Fruit fly (Drosophila melanogaster) whole organism, prepupa: ENCODE data around the gene scf.

ENCODE experiments used
- Blimp-1 ChIP-seq: fragments of 200-800 bp; sonication (Bioruptor generic); optimal IDR thresholded peaks from 3 replicates; lab custom pipeline; 2017; ENCODE audit warnings: missing biosample characterization, missing genetic modification characterization, mild to moderate bottlenecking, moderate library complexity, missing genetic modification reagents
- CG11294 ChIP-seq: fragments of 200-800 bp; sonication (Bioruptor generic); IDR thresholded peaks from 2 replicates; pipeline ENCODE4 v1.3.6; 2022; ENCODE audit warnings: missing biosample characterization, missing genetic modification characterization
- CG11762 ChIP-seq: fragments of 200-800 bp; sonication (Bioruptor generic); optimal IDR thresholded peaks from 3 replicates; lab custom pipeline; 2016; ENCODE audit warnings: missing biosample characterization, missing genetic modification characterization; ENCODE audit not compliant: insufficient read depth
- CG11902 ChIP-seq: fragments of 200-800 bp; sonication (Bioruptor generic); optimal IDR thresholded peaks from 3 replicates; lab custom pipeline; 2016; ENCODE audit warnings: missing biosample characterization, missing genetic modification characterization
- CG15336 ChIP-seq: fragments of 200-800 bp; sonication (Bioruptor generic); IDR thresholded peaks from 2 replicates; pipeline ENCODE4 v1.3.6; 2022; ENCODE audit warnings: missing biosample characterization, missing genetic modification characterization
- CG1621 ChIP-seq: fragments of 200-800 bp; sonication (Bioruptor generic); optimal IDR thresholded peaks from 3 replicates; lab custom pipeline; 2018; ENCODE audit warnings: missing biosample characterization, mild to moderate bottlenecking, missing genetic modification characterization
- CG16779 ChIP-seq: fragments of 200-800 bp; sonication (Bioruptor generic); optimal IDR thresholded peaks from 3 replicates; lab custom pipeline; 2017; ENCODE audit warnings: missing biosample characterization, mild to moderate bottlenecking, missing genetic modification characterization
- CG3032 ChIP-seq: fragments of 200-800 bp; optimal IDR thresholded peaks from 2 replicates; lab custom pipeline; 2019; ENCODE audit warnings: missing biosample characterization, mild to moderate bottlenecking, missing genetic modification characterization, moderate library complexity
- CG31627 ChIP-seq: fragments of 200-800 bp; sonication (Bioruptor generic); optimal IDR thresholded peaks from 3 replicates; lab custom pipeline; 2016; ENCODE audit warnings: missing biosample characterization, missing genetic modification characterization
- CG34406 ChIP-seq: fragments of 200-800 bp; sonication (Bioruptor generic); optimal IDR thresholded peaks from 3 replicates; lab custom pipeline; 2016; ENCODE audit warnings: missing biosample characterization, missing genetic modification characterization
- CG4318 ChIP-seq: fragments of 200-800 bp; sonication (Bioruptor generic); optimal IDR thresholded peaks from 3 replicates; lab custom pipeline; 2017; ENCODE audit warnings: missing biosample characterization, mild to moderate bottlenecking, missing genetic modification characterization
- CG6163 ChIP-seq: fragments of 200-800 bp; sonication (Bioruptor generic); IDR thresholded peaks from 3 replicates; pipeline ENCODE4 v1.3.6; 2022; ENCODE audit warnings: missing biosample characterization, missing genetic modification characterization
- CG6276 ChIP-seq: fragments of 200-800 bp; sonication (Bioruptor generic); optimal IDR thresholded peaks from 2 replicates; lab custom pipeline; 2017; ENCODE audit warnings: missing biosample characterization, mild to moderate bottlenecking, missing genetic modification characterization
- CG6792 ChIP-seq: fragments of 200-800 bp; sonication (Bioruptor generic); optimal IDR thresholded peaks from 3 replicates; lab custom pipeline; 2016; ENCODE audit warnings: missing biosample characterization, missing genetic modification characterization
- CG6808 ChIP-seq: fragments of 200-800 bp; sonication (Bioruptor generic); optimal IDR thresholded peaks from 3 replicates; lab custom pipeline; 2017; ENCODE audit warnings: missing biosample characterization, missing genetic modification characterization, mild to moderate bottlenecking, moderate library complexity, missing genetic modification reagents
- CG6854 ChIP-seq: fragments of 200-800 bp; sonication (Bioruptor generic); optimal IDR thresholded peaks from 2 replicates; lab custom pipeline; 2017; ENCODE audit warnings: missing biosample characterization, mild to moderate bottlenecking, missing genetic modification characterization
- CG8119 ChIP-seq: fragments of 200-800 bp; sonication (Bioruptor generic); IDR thresholded peaks from 3 replicates; pipeline ENCODE4 v1.3.6; 2022; ENCODE audit warnings: missing biosample characterization, missing genetic modification characterization
- CG8319 ChIP-seq: fragments of 200-800 bp; sonication (Bioruptor generic); optimal IDR thresholded peaks from 3 replicates; lab custom pipeline; 2016; ENCODE audit warnings: missing biosample characterization, missing genetic modification characterization
- CG8632 ChIP-seq: fragments of 200-800 bp; sonication (Bioruptor generic); optimal IDR thresholded peaks from 3 replicates; lab custom pipeline; 2016; ENCODE audit warnings: missing biosample characterization, missing genetic modification characterization
- Ets21C ChIP-seq: fragments of 200-800 bp; sonication (Bioruptor generic); optimal IDR thresholded peaks from 3 replicates; lab custom pipeline; 2016; ENCODE audit warnings: missing biosample characterization, missing genetic modification characterization
- Ets96B ChIP-seq: fragments of 200-800 bp; optimal IDR thresholded peaks from 2 replicates; lab custom pipeline; 2019; ENCODE audit warnings: missing biosample characterization, mild to moderate bottlenecking, missing genetic modification characterization, moderate library complexity
- Gug ChIP-seq: fragments of 200-800 bp; sonication (Bioruptor generic); IDR thresholded peaks from 2 replicates; pipeline ENCODE4 v1.3.6; 2022; ENCODE audit warnings: missing biosample characterization, missing genetic modification characterization
- Hr38 ChIP-seq: sonication (Bioruptor generic); optimal IDR thresholded peaks from 2 replicates; lab custom pipeline; 2016; ENCODE audit warnings: missing biosample characterization, missing genetic modification characterization
- Hr4 ChIP-seq: fragments of 200-800 bp; sonication (Bioruptor generic); optimal IDR thresholded peaks from 3 replicates; lab custom pipeline; 2016; ENCODE audit warnings: missing biosample characterization, missing genetic modification characterization
- Lpt ChIP-seq: fragments of 200-800 bp; sonication (Bioruptor generic); optimal IDR thresholded peaks from 3 replicates; lab custom pipeline; 2016; ENCODE audit warnings: missing biosample characterization, missing genetic modification characterization
- Sox102F ChIP-seq: fragments of 200-800 bp; sonication (Bioruptor generic); optimal IDR thresholded peaks from 2 replicates; lab custom pipeline; 2016; ENCODE audit warnings: missing biosample characterization, mild to moderate bottlenecking, missing genetic modification characterization
- Sox14 ChIP-seq: fragments of 200-800 bp; sonication (Bioruptor generic); optimal IDR thresholded peaks from 3 replicates; lab custom pipeline; 2016; ENCODE audit warnings: missing biosample characterization, missing genetic modification characterization
- Sox15 ChIP-seq: fragments of 200-800 bp; sonication (Bioruptor generic); optimal IDR thresholded peaks from 3 replicates; lab custom pipeline; 2016; ENCODE audit warnings: missing biosample characterization, missing genetic modification characterization
- achi ChIP-seq: fragments of 200-800 bp; sonication (Bioruptor generic); optimal IDR thresholded peaks from 3 replicates; lab custom pipeline; 2016; ENCODE audit warnings: missing biosample characterization, missing genetic modification characterization
- acj6 ChIP-seq: fragments of 200-800 bp; sonication (Bioruptor generic); optimal IDR thresholded peaks from 3 replicates; lab custom pipeline; 2016; ENCODE audit warnings: missing biosample characterization, missing genetic modification characterization
- dac ChIP-seq: fragments of 200-800 bp; sonication (Bioruptor generic); optimal IDR thresholded peaks from 2 replicates; lab custom pipeline; 2017; ENCODE audit warnings: missing biosample characterization, mild to moderate bottlenecking, missing genetic modification characterization
- eg ChIP-seq: fragments of 200-800 bp; sonication (Bioruptor generic); IDR thresholded peaks from 3 replicates; pipeline ENCODE4 v1.3.6; 2022; ENCODE audit warnings: missing biosample characterization, missing genetic modification characterization
- esn ChIP-seq: fragments of 200-800 bp; sonication (Bioruptor generic); optimal IDR thresholded peaks from 2 replicates; lab custom pipeline; 2016; ENCODE audit warnings: missing biosample characterization, mild to moderate bottlenecking, missing genetic modification characterization, moderate library complexity
- fd59A ChIP-seq: fragments of 200-800 bp; sonication (Bioruptor generic); optimal IDR thresholded peaks from 2 replicates; lab custom pipeline; 2017; ENCODE audit warnings: missing biosample characterization, mild to moderate bottlenecking, missing genetic modification characterization, missing genetic modification reagents
- fkh ChIP-seq: fragments of 200-800 bp; sonication (Bioruptor generic); optimal IDR thresholded peaks from 3 replicates; lab custom pipeline; 2017; ENCODE audit warnings: missing biosample characterization, mild to moderate bottlenecking, missing genetic modification characterization, moderate library complexity
- lz ChIP-seq: fragments of 200-800 bp; sonication (Bioruptor generic); optimal IDR thresholded peaks from 3 replicates; lab custom pipeline; 2016; ENCODE audit warnings: missing biosample characterization, missing genetic modification characterization
- pdm3 ChIP-seq: fragments of 200-800 bp; sonication (Bioruptor generic); optimal IDR thresholded peaks from 3 replicates; lab custom pipeline; 2016; ENCODE audit warnings: missing biosample characterization, missing genetic modification characterization
- spab ChIP-seq: fragments of 200-800 bp; sonication (Bioruptor generic); optimal IDR thresholded peaks from 2 replicates; lab custom pipeline; 2017; ENCODE audit warnings: missing biosample characterization, mild to moderate bottlenecking, missing genetic modification characterization, missing genetic modification reagents
- ss ChIP-seq, 2 experiments: fragments of 200-800 bp; sonication (Bioruptor generic); optimal IDR thresholded peaks; 2 replicates in 1 of 2; 3 replicates in 1 of 2; lab custom pipeline; 2017 to 2018; ENCODE audit warnings: mild to moderate bottlenecking in 2 of 2, missing biosample characterization in 2 of 2, missing genetic modification characterization in 2 of 2, moderate library complexity in 1 of 2
- svp ChIP-seq: fragments of 200-800 bp; sonication (Bioruptor generic); peaks from one replicate; lab custom pipeline; 2016; ENCODE audit warnings: missing biosample characterization, missing genetic modification characterization
- topi ChIP-seq: fragments of 200-800 bp; sonication (Bioruptor generic); optimal IDR thresholded peaks from 3 replicates; lab custom pipeline; 2016; ENCODE audit warnings: missing biosample characterization, missing genetic modification characterization
- vri ChIP-seq: fragments of 200-800 bp; sonication (Bioruptor generic); optimal IDR thresholded peaks from 3 replicates; lab custom pipeline; 2016; ENCODE audit warnings: missing biosample characterization, mild to moderate bottlenecking, missing genetic modification characterization

scf gene

DNA sequence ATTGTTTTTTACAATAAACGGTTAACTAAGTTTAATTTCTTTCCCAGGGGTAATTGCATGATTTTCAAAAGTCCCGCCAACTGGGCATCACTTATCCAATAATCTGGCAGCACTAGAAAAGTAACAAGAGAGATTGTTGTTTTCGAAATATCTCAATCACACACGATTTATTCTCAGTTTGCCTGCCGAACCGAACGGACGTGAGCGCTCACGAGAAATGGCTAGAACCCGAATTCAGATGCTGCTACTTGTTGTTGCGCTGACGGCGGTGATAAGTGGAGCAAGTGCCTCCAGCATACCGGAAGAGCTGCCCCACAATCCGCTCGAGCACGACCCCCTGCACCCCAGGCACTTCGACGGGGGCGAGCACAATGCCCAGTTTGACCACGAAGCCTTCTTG lies at the start of gene scf:
Gene scf (plus strand): TSS at position 164 of the 400 bp plus-strand sequence.
- TF ChIP-seq CG1621 (peak; percentile 38), esn (GFP tag; lab: Kevin White, UChicago) (peak; percentile 16), CG6808 (peak; percentile 100), Gug (no peak), CG6163 (no peak), vri (GFP tag; lab: Kevin White, UChicago) (no peak), CG6276 (GFP tag; lab: Kevin White, UChicago) (no peak), topi (GFP tag; lab: Kevin White, UChicago) (peak; percentile 8), Sox14 (GFP tag; lab: Kevin White, UChicago) (peak; percentile 4), Hr38 (GFP tag; lab: Kevin White, UChicago) (no peak), svp (GFP tag; lab: Kevin White, UChicago) (peak; percentile 90), CG8319 (GFP tag; lab: Kevin White, UChicago) (no peak), eg (GFP tag; lab: Robert Waterston, UW) (peak; percentile 38; the same call in 1 of the 3 replicates)

- TF ChIP-seq topi (GFP tag; lab: Kevin White, UChicago) (no peak), ss (GFP tag; optimal IDR thresholded peaks at IDR 0.05; lab: Kevin White, UChicago) (no peak), Sox102F (no peak), CG11902 (GFP tag; lab: Kevin White, UChicago) (no peak), lz (GFP tag; lab: Kevin White, UChicago) (no peak), CG6854 (GFP tag; lab: Kevin White, UChicago) (no peak), fd59A (GFP tag; lab: Kevin White, UChicago) (no peak), CG3032 (tag; lab: Kevin White, UChicago) (no peak), Sox15 (no peak), CG31627 (GFP tag; lab: Kevin White, UChicago) (no peak), esn (GFP tag; lab: Kevin White, UChicago) (no peak), CG11762 (no peak), CG34406 (GFP tag; lab: Kevin White, UChicago) (no peak), vri (GFP tag; lab: Kevin White, UChicago) (no peak)
Observed at dm6 chr3L:1250396-1250795, 48.1 kb upstream of the scf start, which contains the start of gene Bfc. Bfc (plus strand) TSS chr3L:1250696.

DNA sequence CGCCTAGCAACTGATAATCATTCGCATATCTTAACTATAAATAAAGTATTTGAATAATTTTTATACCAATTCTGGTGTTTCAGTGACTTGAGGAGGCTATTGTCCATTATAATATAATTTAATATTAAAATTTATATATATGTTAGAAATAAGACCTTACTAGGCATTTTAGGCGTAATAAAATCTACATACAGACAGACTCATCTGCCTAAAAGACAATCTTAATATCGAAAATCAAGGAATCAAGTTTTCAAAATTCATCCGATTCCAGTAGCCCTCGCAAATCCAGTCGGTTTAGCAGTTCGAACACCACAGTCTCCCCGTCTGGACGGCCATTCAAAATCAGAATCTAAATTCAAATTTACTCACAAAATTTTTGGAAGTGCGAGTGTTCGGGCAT lies 46.8 kb upstream of the scf start, which contains the start of the genes CG9130 and CG9133:
Gene CG9130 (plus strand): TSS at position 301 of the 400 bp plus-strand sequence.
Gene CG9133 (plus strand): TSS at position 301 of the 400 bp plus-strand sequence.
- TF ChIP-seq spab (GFP tag; lab: Kevin White, UChicago) (no peak), Blimp-1 (GFP tag; lab: Kevin White, UChicago) (no peak), CG16779 (tag; lab: Kevin White, UChicago) (no peak), CG11294 (no peak), esn (GFP tag; lab: Kevin White, UChicago) (no peak), CG6792 (GFP tag; lab: Kevin White, UChicago) (no peak), Ets21C (GFP tag; lab: Kevin White, UChicago) (no peak), Hr4 (GFP tag; lab: Kevin White, UChicago) (no peak), CG6854 (GFP tag; lab: Kevin White, UChicago) (no peak), dac (no peak), acj6 (no peak), fkh (no peak), CG31627 (GFP tag; lab: Kevin White, UChicago) (no peak), vri (GFP tag; lab: Kevin White, UChicago) (no peak)

- peak; percentile 4 for TF ChIP-seq CG6792 (GFP tag; lab: Kevin White, UChicago)
- TF ChIP-seq CG16779 (tag; lab: Kevin White, UChicago): no peak
- TF ChIP-seq CG6808: no peak
- TF ChIP-seq Sox15: no peak
- peak; percentile 94 for TF ChIP-seq Blimp-1 (GFP tag; lab: Kevin White, UChicago)
- TF ChIP-seq CG6276 (GFP tag; lab: Kevin White, UChicago): peak; percentile 10
- peak; percentile 37; the same call in 2 of the 3 replicates for TF ChIP-seq CG8119 (GFP tag; lab: Robert Waterston, UW)
- peak; percentile 72 for TF ChIP-seq vri (GFP tag; lab: Kevin White, UChicago)
- TF ChIP-seq Hr4 (GFP tag; lab: Kevin White, UChicago): no peak
- no peak for TF ChIP-seq CG3032 (tag; lab: Kevin White, UChicago)
- TF ChIP-seq fd59A (GFP tag; lab: Kevin White, UChicago): no peak
- peak; percentile 23; the same call in 1 of the 2 replicates for TF ChIP-seq CG15336 (GFP tag; lab: Robert Waterston, UW)
- no peak for TF ChIP-seq Lpt (GFP tag; lab: Kevin White, UChicago)
- TF ChIP-seq CG8632 (GFP tag; lab: Kevin White, UChicago): no peak
- no peak for TF ChIP-seq Gug
- no peak for TF ChIP-seq CG11902 (GFP tag; lab: Kevin White, UChicago)
- TF ChIP-seq achi (GFP tag; lab: Kevin White, UChicago): peak; percentile 13
- TF ChIP-seq CG34406 (GFP tag; lab: Kevin White, UChicago): no peak
- no peak for TF ChIP-seq CG4318
- no peak for TF ChIP-seq pdm3 (GFP tag; lab: Kevin White, UChicago)
- no peak for TF ChIP-seq Ets96B
- TF ChIP-seq dac: no peak
- no peak; the same call in 1 of the 3 replicates for TF ChIP-seq CG6163
Observed at dm6 chr3L:1256061-1256780, 42.3 kb upstream of the scf start, which contains the start of gene tfc. tfc (plus strand) TSS chr3L:1256449.
